Fruit fly (Drosophila melanogaster) whole organism: ENCODE results near the gene sens.

Source experiments
- CG8478 ChIP-seq: fragments of >200 bp; optimal IDR thresholded peaks from 2 replicates; lab custom pipeline; 2018; ENCODE audit warnings: inconsistent platforms
- Dll ChIP-seq: fragments of >200 bp; optimal IDR thresholded peaks from 2 replicates; lab custom pipeline; 2017
- EcR ChIP-seq, 2 experiments: fragments of >200 bp; optimal IDR thresholded peaks; 2 replicates each; lab custom pipeline; 2017; ENCODE audit warnings: missing biosample characterization in 2 of 2, missing genetic modification characterization in 2 of 2, missing genetic modification reagents in 2 of 2
- pan ChIP-seq: fragments of >200 bp; optimal IDR thresholded peaks from 2 replicates; lab custom pipeline; 2017
- psq ChIP-seq: fragments of >200 bp; optimal IDR thresholded peaks from 2 replicates; lab custom pipeline; 2017
- usp ChIP-seq: fragments of >200 bp; optimal IDR thresholded peaks from 2 replicates; lab custom pipeline; 2017; ENCODE audit warnings: missing biosample characterization, missing genetic modification characterization, mixed read lengths

sens gene

DNA sequence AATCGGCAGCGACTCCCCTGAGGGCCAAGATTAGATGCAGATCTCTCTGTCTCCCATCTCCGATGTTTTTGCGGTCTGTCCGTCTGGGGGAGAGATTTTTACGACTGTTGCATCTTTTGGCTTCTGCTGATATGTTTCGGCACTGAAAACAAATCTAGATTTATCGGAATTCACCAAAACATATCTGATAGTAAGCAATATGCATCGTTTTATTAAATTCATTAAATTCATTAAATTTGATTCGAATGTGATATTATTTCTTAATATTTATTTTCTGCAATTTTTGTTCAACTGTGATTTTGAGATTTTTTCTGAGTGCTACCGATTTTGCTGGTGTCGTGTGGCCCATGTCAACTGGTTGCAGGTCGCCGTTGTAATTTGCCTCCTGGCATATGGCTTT lies 7.4 kb downstream of the sens start:
- no peak for TF ChIP-seq EcR (GFP tag; optimal IDR thresholded peaks at IDR 0.05; lab: Kevin White, UChicago)
- no peak for TF ChIP-seq Dll (lab: Kevin White, UChicago)
- TF ChIP-seq psq, result no peak
- no peak for TF ChIP-seq pan (lab: Kevin White, UChicago)

DNA sequence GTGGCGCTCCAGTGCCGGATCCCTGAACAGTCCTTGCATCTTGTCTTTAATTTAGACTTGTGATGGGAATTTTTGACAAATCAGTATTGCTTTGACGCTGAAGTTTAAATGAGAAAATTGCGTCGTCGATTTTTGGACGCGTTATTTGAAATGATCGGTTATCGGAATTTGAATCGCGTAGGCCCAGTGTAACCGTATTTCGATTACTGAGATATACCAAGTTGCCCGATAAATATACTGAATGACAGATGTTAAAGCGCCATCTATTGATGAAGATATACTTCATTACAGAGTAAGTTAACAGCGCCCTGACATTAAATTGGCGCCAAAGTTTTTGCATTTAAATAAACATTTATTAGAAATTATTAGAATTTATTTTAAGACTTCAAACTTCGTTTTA lies 11.1 kb downstream of the sens start, which contains the start of gene Poc1:
Poc1 (minus strand) TSS at position 173 of the 400 bp plus-strand sequence.
- TF ChIP-seq usp (GFP tag; lab: Kevin White, UChicago), result no peak
- TF ChIP-seq Dll (lab: Kevin White, UChicago), result no peak
- TF ChIP-seq EcR (GFP tag; optimal IDR thresholded peaks at IDR 0.05; lab: Kevin White, UChicago), result no peak
- no peak for TF ChIP-seq CG8478 (lab: Kevin White, UChicago)
- TF ChIP-seq pan (lab: Kevin White, UChicago), result no peak
- TF ChIP-seq psq, result no peak

DNA sequence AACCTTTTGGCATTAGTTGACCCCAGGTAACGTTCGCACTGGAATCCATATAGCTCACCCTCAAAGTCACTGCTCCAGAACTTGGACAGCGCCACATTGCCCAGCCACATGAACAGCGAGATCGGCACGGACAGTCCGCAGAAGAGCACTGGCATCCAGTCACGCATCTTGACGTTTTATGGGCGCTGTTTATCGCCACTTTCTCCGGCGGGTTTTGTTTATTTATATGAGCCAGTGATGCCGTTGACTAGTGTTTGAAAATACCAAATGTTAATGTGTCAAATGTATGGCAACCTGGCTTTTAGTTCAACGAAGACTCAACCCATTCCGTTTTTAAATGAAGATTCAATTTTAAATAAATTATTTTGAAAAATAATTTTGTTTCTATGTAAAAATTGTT lies 13.3 kb downstream of the sens start, which contains the start of gene CG10171:
CG10171 (minus strand) TSS at position 300 of the 400 bp plus-strand sequence.
- TF ChIP-seq pan (lab: Kevin White, UChicago) (no peak), psq (no peak), EcR (GFP tag; optimal IDR thresholded peaks at IDR 0.05; lab: Kevin White, UChicago) (no peak), CG8478 (lab: Kevin White, UChicago) (no peak), usp (GFP tag; lab: Kevin White, UChicago) (no peak), Dll (lab: Kevin White, UChicago) (no peak)

- TF ChIP-seq EcR (GFP tag; optimal IDR thresholded peaks at IDR 0.05; lab: Kevin White, UChicago), result no peak
- no peak for TF ChIP-seq psq
- TF ChIP-seq CG8478 (lab: Kevin White, UChicago), result no peak
- no peak for TF ChIP-seq usp (GFP tag; lab: Kevin White, UChicago)
- no peak for TF ChIP-seq Dll (lab: Kevin White, UChicago)
- TF ChIP-seq pan (lab: Kevin White, UChicago), result no peak
Observed at dm6 chr3L:13384489-13384888, 16.4 kb downstream of the sens start, which contains the start of gene CG14110. TSS of gene CG14110 (plus strand) at chr3L:13384789.

DNA sequence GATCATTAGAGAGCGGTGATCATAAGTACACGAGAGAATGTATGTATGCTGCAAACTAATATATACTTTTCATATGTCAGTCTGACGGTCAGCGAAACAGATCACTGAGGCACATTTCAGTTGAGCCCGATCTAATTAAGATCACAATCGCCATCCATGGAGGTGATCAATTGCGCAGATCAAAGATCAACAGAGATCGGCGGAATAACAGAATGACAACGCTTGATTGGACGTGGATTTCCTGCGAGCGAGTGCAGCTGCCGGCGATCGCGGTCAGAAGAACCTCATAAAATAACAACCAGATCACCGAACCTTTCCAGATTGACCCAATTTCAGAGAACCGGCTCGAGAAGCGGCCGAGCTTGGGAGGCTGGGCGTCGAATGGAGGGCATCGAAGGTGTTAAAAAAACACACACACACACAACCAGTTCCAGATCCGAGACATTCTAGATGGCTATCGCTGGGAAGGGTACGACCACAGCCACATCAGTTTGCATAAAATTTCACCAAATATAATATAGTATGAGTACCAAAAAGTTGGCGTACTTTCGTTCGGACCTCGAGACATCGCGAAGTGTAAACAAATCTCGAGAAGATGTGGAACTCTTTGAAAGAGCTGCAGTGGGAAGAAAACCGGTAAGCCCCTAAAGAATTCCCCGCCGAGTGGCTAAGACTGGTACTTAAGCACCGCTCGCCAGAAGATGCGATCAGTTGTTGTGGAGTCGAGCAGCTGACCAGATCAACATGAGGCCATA lies 18.7 kb downstream of the sens start, which contains the start of gene ImpL1:
ImpL1 (plus strand) TSS at position 705 of the 755 bp plus-strand sequence.
- TF ChIP-seq EcR (GFP tag; optimal IDR thresholded peaks at IDR 0.05; lab: Kevin White, UChicago) (no peak), usp (GFP tag; lab: Kevin White, UChicago) (no peak), Dll (lab: Kevin White, UChicago) (no peak), psq (no peak), CG8478 (lab: Kevin White, UChicago) (no peak), pan (lab: Kevin White, UChicago) (no peak)

DNA sequence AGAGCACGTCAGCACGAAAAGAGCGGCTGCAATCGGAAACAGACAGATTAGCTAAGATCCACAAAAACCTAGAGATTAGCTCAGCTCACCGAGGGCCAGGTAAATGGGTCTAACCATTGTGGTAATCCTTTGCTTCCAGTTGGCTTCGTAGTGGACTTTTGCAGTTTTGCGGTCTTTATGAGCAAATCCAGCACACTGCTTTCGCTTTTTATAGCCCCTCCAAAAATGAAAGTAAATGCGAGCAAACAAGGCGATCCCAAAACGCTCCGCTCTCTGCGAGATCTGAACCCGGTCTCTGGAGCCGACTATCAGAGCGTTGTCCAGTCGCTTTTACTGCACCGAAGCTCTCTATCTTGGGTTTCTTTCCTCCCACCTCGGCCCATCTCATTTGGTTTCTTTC lies 19.8 kb downstream of the sens start, which contains the start of gene CG14107:
CG14107 (minus strand) TSS at position 187 of the 400 bp plus-strand sequence.
- TF ChIP-seq CG8478 (lab: Kevin White, UChicago) (no peak), pan (lab: Kevin White, UChicago) (no peak), psq (no peak), usp (GFP tag; lab: Kevin White, UChicago) (no peak), EcR (GFP tag; optimal IDR thresholded peaks at IDR 0.05; lab: Kevin White, UChicago) (no peak), Dll (lab: Kevin White, UChicago) (no peak)

DNA sequence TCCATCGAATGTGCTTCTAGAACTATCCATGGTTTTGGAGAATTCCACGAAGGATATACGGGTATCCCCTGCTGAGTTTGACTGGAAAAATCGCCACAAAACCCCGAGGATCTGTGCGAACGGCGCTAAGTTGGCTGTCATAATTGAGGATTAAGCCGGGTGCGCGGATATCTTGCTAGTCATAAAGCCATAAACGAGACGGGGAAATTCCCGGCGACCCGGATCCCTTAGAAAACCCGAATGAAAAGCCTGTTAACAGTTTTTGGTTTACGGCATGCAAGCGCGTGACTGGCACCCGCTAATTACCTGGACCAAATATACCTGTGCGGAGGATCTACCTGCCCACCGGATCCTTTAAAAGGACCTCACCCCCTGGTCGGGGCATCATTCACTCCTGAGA lies 22.7 kb downstream of the sens start, which contains the start of gene SNCF:
SNCF (plus strand) TSS at position 382 of the 400 bp plus-strand sequence.
- no peak for TF ChIP-seq usp (GFP tag; lab: Kevin White, UChicago)
- TF ChIP-seq EcR (GFP tag; optimal IDR thresholded peaks at IDR 0.05; lab: Kevin White, UChicago), result no peak
- TF ChIP-seq CG8478 (lab: Kevin White, UChicago), result no peak
- no peak for TF ChIP-seq pan (lab: Kevin White, UChicago)
- no peak for TF ChIP-seq psq
- TF ChIP-seq Dll (lab: Kevin White, UChicago), result no peak

DNA sequence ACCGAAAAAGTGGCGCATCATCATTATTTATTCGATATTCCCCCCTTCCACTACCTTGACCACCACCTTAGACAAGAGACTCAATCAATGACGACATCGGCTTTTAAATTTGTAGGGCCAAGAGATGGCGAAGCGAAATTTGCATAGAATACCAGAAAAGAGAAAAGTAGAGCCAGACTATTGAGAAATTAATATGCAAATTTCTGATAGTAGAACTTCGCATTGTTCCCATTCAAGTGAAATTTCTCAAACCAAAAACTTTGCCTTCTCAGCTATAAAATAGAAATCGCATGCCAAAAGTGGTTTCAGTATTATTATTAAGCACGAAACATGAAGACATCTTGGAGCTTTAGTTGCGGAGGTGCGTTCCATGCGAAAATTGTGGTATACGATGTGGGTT lies 23.3 kb downstream of the sens start, which contains the start of gene CG14111:
CG14111 (plus strand) TSS at position 301 of the 400 bp plus-strand sequence.
- no peak for TF ChIP-seq EcR (GFP tag; optimal IDR thresholded peaks at IDR 0.05; lab: Kevin White, UChicago)
- TF ChIP-seq psq, result no peak
- TF ChIP-seq Dll (lab: Kevin White, UChicago), result no peak
- no peak for TF ChIP-seq usp (GFP tag; lab: Kevin White, UChicago)
- no peak for TF ChIP-seq pan (lab: Kevin White, UChicago)
- no peak for TF ChIP-seq CG8478 (lab: Kevin White, UChicago)

dm6 chr3L:13356084-13356693 lies 44.7 kb downstream of the sens start, which contains the start of gene Nplp2:
TSS of gene Nplp2 (plus strand) at chr3L:13356376.
- TF ChIP-seq pan (lab: Kevin White, UChicago), result no peak
- no peak for TF ChIP-seq EcR (GFP tag; optimal IDR thresholded peaks at IDR 0.05; lab: Kevin White, UChicago)
- TF ChIP-seq psq, result no peak
- no peak for TF ChIP-seq Dll (lab: Kevin White, UChicago)
- TF ChIP-seq CG8478 (lab: Kevin White, UChicago), result no peak
- no peak for TF ChIP-seq usp (GFP tag; lab: Kevin White, UChicago)

DNA sequence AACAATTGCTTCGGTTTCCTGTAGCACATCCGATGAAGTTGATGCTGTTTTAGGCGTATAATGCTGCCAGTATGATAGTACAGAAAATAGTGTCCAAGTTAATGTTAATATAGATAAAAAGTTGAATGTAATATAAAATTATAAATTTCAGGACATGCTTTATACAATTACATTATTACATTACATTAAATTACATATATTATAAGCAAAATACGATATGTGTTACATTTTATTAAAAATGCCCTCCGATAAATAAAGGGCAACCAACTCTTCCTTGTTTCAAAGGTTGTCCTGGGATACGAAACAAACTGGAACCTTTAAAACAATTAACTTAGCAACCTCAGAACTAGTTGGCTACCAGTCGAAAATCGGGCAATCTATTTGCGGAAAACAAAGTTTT lies 52.2 kb downstream of the sens start, which contains the start of gene CG17687:
CG17687 (plus strand) TSS at position 301 of the 400 bp plus-strand sequence.
- TF ChIP-seq EcR (GFP tag; optimal IDR thresholded peaks at IDR 0.05; lab: Kevin White, UChicago) (no peak), CG8478 (lab: Kevin White, UChicago) (no peak), Dll (lab: Kevin White, UChicago) (no peak), usp (GFP tag; lab: Kevin White, UChicago) (no peak), psq (no peak), pan (lab: Kevin White, UChicago) (no peak)
